Fruit fly (Drosophila melanogaster): ENCODE results near the gene Vps16B.

Gene Vps16B

DNA sequence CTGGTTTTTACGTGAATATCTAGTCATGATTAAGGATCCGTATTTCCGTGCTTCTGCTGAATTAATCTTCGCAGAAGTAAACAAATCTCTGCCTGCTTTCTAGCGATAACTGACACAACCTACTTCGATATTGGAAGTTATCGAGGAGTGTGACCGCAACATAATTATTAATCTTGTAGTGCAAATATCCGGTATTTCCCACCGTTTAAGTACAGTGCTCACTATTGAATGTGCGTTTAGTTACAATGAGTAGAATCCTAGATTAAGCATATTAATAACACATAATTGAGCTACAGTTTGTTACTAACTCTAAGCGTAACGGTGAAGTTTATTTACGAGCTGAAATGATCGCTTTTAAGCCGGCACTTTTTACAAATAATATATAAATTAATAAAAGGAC lies 43.5 kb upstream of the Vps16B start (continued):
- no peak for TF ChIP-seq sisA (GFP tag; IDR thresholded peaks at IDR 0.05)
- no peak for TF ChIP-seq ac (GFP tag; optimal IDR thresholded peaks at IDR 0.05)
- peak; percentile 60; the same call in 1 of the 3 replicates for TF ChIP-seq Dbx (GFP tag; IDR thresholded peaks at IDR 0.05)
- TF ChIP-seq CG2120 (GFP tag; optimal IDR thresholded peaks at IDR 0.05) = peak; percentile 74
- peak; percentile 32; the same call in 1 of the 2 replicates for TF ChIP-seq Xrp1 (GFP tag; IDR thresholded peaks at IDR 0.05)
- TF ChIP-seq ssp (GFP tag; IDR thresholded peaks at IDR 0.05) = peak; percentile 52
- peak; percentile 32 for TF ChIP-seq Hsf (GFP tag; optimal IDR thresholded peaks at IDR 0.05)
- TF ChIP-seq CG9437 (GFP tag; optimal IDR thresholded peaks at IDR 0.05) = peak; percentile 3
- peak; percentile 81 for TF ChIP-seq bigmax (GFP tag; optimal IDR thresholded peaks at IDR 0.05)
- TF ChIP-seq HLH54F (GFP tag; optimal IDR thresholded peaks at IDR 0.05) = peak; percentile 21
- peak; percentile 8 for TF ChIP-seq Six4 (GFP tag; optimal IDR thresholded peaks at IDR 0.05)
- TF ChIP-seq ERR (GFP tag; optimal IDR thresholded peaks at IDR 0.05) = no peak
- TF ChIP-seq jumu (GFP tag; optimal IDR thresholded peaks at IDR 0.05) = no peak
- no peak for TF ChIP-seq Trl (optimal IDR thresholded peaks at IDR 0.05)
- TF ChIP-seq Trl (GFP tag; optimal IDR thresholded peaks at IDR 0.05) = peak; percentile 4
- TF ChIP-seq CG7556 (GFP tag; optimal IDR thresholded peaks at IDR 0.05) = peak; percentile 13
- no peak for TF ChIP-seq ap (GFP tag; IDR thresholded peaks at IDR 0.05)
- TF ChIP-seq vvl (GFP tag; IDR thresholded peaks at IDR 0.05) = peak; percentile 75
- 0 out of 2 replicates have a peak, but pooled peaks have one; percentile 35 for TF ChIP-seq E2f1 (GFP tag; IDR thresholded peaks at IDR 0.05)
- TF ChIP-seq CG11696 (GFP tag; IDR thresholded peaks at IDR 0.05) = 0 out of 2 replicates have a peak, but pooled peaks have one; percentile 25
- peak; percentile 23 for TF ChIP-seq CG4617 (GFP tag; optimal IDR thresholded peaks at IDR 0.05; ENCODE audit: borderline replicate concordance)
- TF ChIP-seq wek (GFP tag; optimal IDR thresholded peaks at IDR 0.05) = peak; percentile 34
- TF ChIP-seq HmgZ (tag; optimal IDR thresholded peaks at IDR 0.05) = peak; percentile 72
- no peak for TF ChIP-seq sima (GFP tag; optimal IDR thresholded peaks at IDR 0.05)
- no peak for TF ChIP-seq H15 (GFP tag; IDR thresholded peaks at IDR 0.05)
- no peak for TF ChIP-seq sim (GFP tag; IDR thresholded peaks at IDR 0.05)
- no peak for TF ChIP-seq CG4854 (GFP tag; optimal IDR thresholded peaks at IDR 0.05)
- peak; percentile 47; the same call in 1 of the 4 replicates for TF ChIP-seq Dll (GFP tag; IDR thresholded peaks at IDR 0.05; ENCODE audit: partially characterized antibody)
- TF ChIP-seq Lhr (GFP tag; optimal IDR thresholded peaks at IDR 0.05) = peak; percentile 10

DNA sequence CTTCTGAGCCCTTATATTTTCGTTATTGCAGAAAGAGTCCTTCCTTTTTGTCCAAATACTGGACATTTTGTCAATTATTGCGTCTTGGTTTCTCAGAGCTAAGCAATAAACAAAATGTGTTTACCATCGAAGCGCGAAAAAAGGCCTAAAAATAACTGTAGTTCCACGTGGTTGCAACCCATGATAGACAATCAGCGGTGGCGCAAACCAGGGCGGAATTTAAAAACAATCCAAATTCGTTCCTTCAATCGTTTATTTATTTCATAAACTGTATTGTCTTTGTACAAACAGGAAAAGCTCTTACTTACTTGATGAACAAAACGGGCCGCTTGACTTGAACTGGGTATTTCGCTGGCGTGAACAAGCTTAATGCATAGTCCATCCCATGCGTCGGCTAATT lies 42.6 kb upstream of the Vps16B start, which contains the start of gene CG7824:
Gene CG7824, minus strand, starts transcription at position 131 of the 400 bp plus-strand sequence.
- no peak for TF ChIP-seq BtbVII (GFP tag; optimal IDR thresholded peaks at IDR 0.05)
- TF ChIP-seq CG7987 (GFP tag; optimal IDR thresholded peaks at IDR 0.05) = no peak
- peak; percentile 30 for TF ChIP-seq Lhr (GFP tag; optimal IDR thresholded peaks at IDR 0.05)
- peak; percentile 72 for TF ChIP-seq CG1603 (tag; optimal IDR thresholded peaks at IDR 0.05)
- TF ChIP-seq bowl (GFP tag; IDR thresholded peaks at IDR 0.05) = no peak
- TF ChIP-seq pita (GFP tag; optimal IDR thresholded peaks at IDR 0.05) = peak; percentile 69
- TF ChIP-seq da (GFP tag; optimal IDR thresholded peaks at IDR 0.05) = no peak
- TF ChIP-seq CG12659 (GFP tag; optimal IDR thresholded peaks at IDR 0.05) = peak; percentile 36
- no peak for TF ChIP-seq CG4424 (GFP tag; optimal IDR thresholded peaks at IDR 0.05)
- peak; percentile 34 for TF ChIP-seq ewg (GFP tag; optimal IDR thresholded peaks at IDR 0.05)
- peak; percentile 45 for TF ChIP-seq MESR4 (GFP tag; optimal IDR thresholded peaks at IDR 0.05)
- TF ChIP-seq row (GFP tag; IDR thresholded peaks at IDR 0.05) = 0 out of 3 replicates have a peak, but pooled peaks have one; percentile 20
- TF ChIP-seq dm (GFP tag; optimal IDR thresholded peaks at IDR 0.05) = peak; percentile 13
- peak; percentile 21 for TF ChIP-seq CG17186 (GFP tag; optimal IDR thresholded peaks at IDR 0.05)
- 0 out of 3 replicates have a peak, but pooled peaks have one; percentile 22 for TF ChIP-seq CG6791 (GFP tag; IDR thresholded peaks at IDR 0.05; ENCODE audit: partially characterized antibody)
- TF ChIP-seq BEAF-32 (GFP tag; optimal IDR thresholded peaks at IDR 0.05) = peak; percentile 33
- peak; percentile 81 for TF ChIP-seq Dp (GFP tag; optimal IDR thresholded peaks at IDR 0.05)
- no peak for TF ChIP-seq Adf1 (GFP tag; IDR thresholded peaks at IDR 0.05)
- peak; percentile 40 for TF ChIP-seq CG2116 (GFP tag; optimal IDR thresholded peaks at IDR 0.05)
- TF ChIP-seq phol (tag; optimal IDR thresholded peaks at IDR 0.05) = peak; percentile 23
- peak; percentile 31 for TF ChIP-seq Sry-δ (GFP tag; optimal IDR thresholded peaks at IDR 0.05)
- TF ChIP-seq psq (GFP tag; optimal IDR thresholded peaks at IDR 0.05) = no peak
- TF ChIP-seq HmgZ (tag; optimal IDR thresholded peaks at IDR 0.05) = peak; percentile 45
- peak; percentile 23 for TF ChIP-seq CG14710 (tag; optimal IDR thresholded peaks at IDR 0.05)
- peak; percentile 45 for TF ChIP-seq Ets97D (GFP tag; optimal IDR thresholded peaks at IDR 0.05)

All from whole organism, embryonic.